Worm (Caenorhabditis elegans) whole organism, L4/young adult: Measurements from ENCODE around the gene Y45G5AM.5.

Experiments used
- W03F9.2 ChIP-seq: fragments of 150-350 bp; optimal IDR thresholded peaks from 2 replicates; lab custom pipeline; 2014; ENCODE audit warnings: missing biosample characterization, missing genetic modification characterization
- dao-5 ChIP-seq: sonication (generic microtip); optimal IDR thresholded peaks from 2 replicates; lab custom pipeline; 2016; ENCODE audit warnings: missing genotype, missing genetic modification characterization, moderate library complexity, missing compliant biosample characterization
- him-1 ChIP-seq: sonication (generic microtip); optimal IDR thresholded peaks from 2 replicates; lab custom pipeline; 2016; ENCODE audit warnings: missing genotype, missing genetic modification reagents, missing genetic modification characterization, missing compliant biosample characterization

- no peak for TF ChIP-seq dao-5 (tag; lab: Kevin White, UChicago)
- no peak for TF ChIP-seq him-1 (tag; lab: Kevin White, UChicago)
- no peak for TF ChIP-seq W03F9.2
These were observed 34.6 kb upstream of the Y45G5AM.5 start, which contains the start of gene T05B4.12 for ce11 chrV:4125552-4126084.
